Worm (Caenorhabditis elegans): ENCODE results near the gene cyp-35A4.

The cyp-35A4 gene

DNA sequence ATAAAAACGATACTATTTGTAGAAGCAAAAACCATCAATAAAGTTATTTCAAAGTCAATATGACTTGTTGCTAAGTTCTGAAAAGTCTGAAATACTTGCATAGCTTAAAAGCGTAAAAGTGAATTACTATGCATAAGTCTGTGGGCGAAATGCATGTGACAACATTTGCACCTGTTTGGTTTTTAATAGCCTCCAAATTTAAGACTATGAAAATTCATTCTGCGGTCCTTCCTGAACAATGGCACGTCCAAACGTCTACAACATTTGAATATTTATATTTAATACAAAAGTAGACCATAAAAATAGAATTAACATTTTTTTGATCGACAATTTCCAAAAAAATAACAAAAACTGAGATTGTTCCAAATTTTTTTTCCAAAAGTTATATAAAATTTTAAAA, 9.6 kb upstream of the cyp-35A4 start, which contains the start of gene K09D9.14:
Gene K09D9.14 (minus strand): TSS at position 101 of the 400 bp plus-strand sequence.
- no peak for TF ChIP-seq mep-1 (tag; optimal IDR thresholded peaks at IDR 0.05)
- no peak for TF ChIP-seq nhr-90 (tag; optimal IDR thresholded peaks at IDR 0.05; ENCODE audit: poor library complexity)
- no peak for TF ChIP-seq C16A3.4 (tag; optimal IDR thresholded peaks at IDR 0.05)
- TF ChIP-seq unc-86 (tag; optimal IDR thresholded peaks at IDR 0.05): no peak
- TF ChIP-seq hlh-4 (tag; optimal IDR thresholded peaks at IDR 0.05): no peak
- no peak for TF ChIP-seq nhr-19 (GFP tag; conservative IDR thresholded peaks at IDR 0.05)
- TF ChIP-seq irx-1 (tag; optimal IDR thresholded peaks at IDR 0.05): no peak
- TF ChIP-seq ztf-4 (tag; optimal IDR thresholded peaks at IDR 0.05): no peak
- TF ChIP-seq snu-23 (GFP tag; optimal IDR thresholded peaks at IDR 0.05): no peak
- TF ChIP-seq nhr-71 (tag; optimal IDR thresholded peaks at IDR 0.05): no peak
- no peak for TF ChIP-seq elt-2 (tag; optimal IDR thresholded peaks at IDR 0.05)
- TF ChIP-seq ama-1 (optimal IDR thresholded peaks at IDR 0.05): no peak
- TF ChIP-seq lin-14 (GFP tag; optimal IDR thresholded peaks at IDR 0.05): no peak
- no peak for TF ChIP-seq ceh-8 (GFP tag; optimal IDR thresholded peaks at IDR 0.05)
- TF ChIP-seq zip-4 (GFP tag; optimal IDR thresholded peaks at IDR 0.05): no peak

- TF ChIP-seq aha-1 (tag; optimal IDR thresholded peaks at IDR 0.05) (no peak), egl-27 (tag; optimal IDR thresholded peaks at IDR 0.05) (no peak), rnt-1 (tag; optimal IDR thresholded peaks at IDR 0.05) (no peak), ceh-88 (GFP tag; IDR thresholded peaks at IDR 0.05) (no peak), nhr-84 (tag; optimal IDR thresholded peaks at IDR 0.05) (no peak), zip-4 (GFP tag; optimal IDR thresholded peaks at IDR 0.05) (no peak), snu-23 (GFP tag; optimal IDR thresholded peaks at IDR 0.05) (no peak), xbp-1 (tag; optimal IDR thresholded peaks at IDR 0.05) (no peak), vab-15 (tag; optimal IDR thresholded peaks at IDR 0.05) (no peak), blmp-1 (tag; optimal IDR thresholded peaks at IDR 0.05) (no peak)
Measured at ce11 chrV:4022309-4022708, 9.1 kb upstream of the cyp-35A4 start, which contains the start of gene cyp-35A3. Gene cyp-35A3, plus strand, starts transcription at chrV:4022609.

DNA sequence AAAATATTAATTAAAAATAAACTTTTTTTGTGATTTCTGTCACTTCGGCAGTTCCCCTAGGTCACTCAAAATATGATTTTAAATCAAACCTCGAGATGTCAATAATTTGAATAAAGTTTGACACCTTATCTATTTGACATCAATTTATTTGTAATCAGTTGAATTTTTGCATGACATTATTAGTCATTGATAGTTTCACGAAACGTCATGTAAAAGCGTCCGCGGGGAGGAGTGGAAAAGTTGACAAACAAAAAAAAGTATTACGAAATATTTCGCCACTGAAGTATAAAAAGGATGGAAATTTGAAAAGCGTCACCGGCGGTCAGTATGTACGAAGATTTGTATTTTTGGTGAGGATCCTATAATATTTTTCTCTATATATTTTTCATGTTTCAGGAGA, 6.6 kb upstream of the cyp-35A4 start, which contains the start of gene K09D9.1:
Gene K09D9.1 (plus strand): TSS at position 271 of the 400 bp plus-strand sequence.
- TF ChIP-seq skn-1 (tag; optimal IDR thresholded peaks at IDR 0.05) (peak; percentile 53), elt-2 (tag; optimal IDR thresholded peaks at IDR 0.05) (peak; percentile 74), unc-98 (GFP tag; IDR thresholded peaks at IDR 0.05) (no peak), ces-1 (GFP tag; optimal IDR thresholded peaks at IDR 0.05) (no peak), C34B4.2 (tag; optimal IDR thresholded peaks at IDR 0.05) (no peak), C16A3.4 (tag; optimal IDR thresholded peaks at IDR 0.05) (no peak), zip-4 (GFP tag; optimal IDR thresholded peaks at IDR 0.05) (peak; percentile 73), lin-14 (GFP tag; optimal IDR thresholded peaks at IDR 0.05) (no peak), lin-15B (tag; optimal IDR thresholded peaks at IDR 0.05) (no peak)

DNA sequence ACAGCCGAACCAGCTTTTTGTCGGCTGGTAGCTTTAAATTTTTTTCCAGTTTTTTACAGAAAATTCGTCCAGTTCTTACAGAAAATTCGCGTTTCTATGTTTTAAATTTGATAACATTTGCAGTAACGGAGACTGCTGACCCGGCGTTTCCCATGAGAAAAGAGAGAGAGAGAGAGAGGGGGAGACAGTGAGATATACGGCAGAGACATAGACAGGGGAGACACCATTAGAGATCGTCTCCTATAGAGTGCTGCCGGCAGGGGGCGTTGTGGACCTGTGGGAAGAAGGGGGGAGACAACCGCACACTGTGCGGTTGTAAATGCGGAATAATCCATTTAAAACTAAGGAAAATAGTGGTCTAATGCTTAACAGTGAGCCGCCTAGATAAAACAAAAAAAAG, 1.8 kb upstream of the cyp-35A4 start:
- TF ChIP-seq irx-1 (tag; optimal IDR thresholded peaks at IDR 0.05) (no peak), nhr-20 (tag; optimal IDR thresholded peaks at IDR 0.05) (peak; percentile 12), ceh-8 (GFP tag; optimal IDR thresholded peaks at IDR 0.05) (no peak), unc-86 (tag; optimal IDR thresholded peaks at IDR 0.05) (no peak), elt-2 (tag; optimal IDR thresholded peaks at IDR 0.05) (peak; percentile 12), efl-1 (optimal IDR thresholded peaks at IDR 0.05) (peak; percentile 19 to 26), efl-1 (GFP tag; optimal IDR thresholded peaks at IDR 0.05 in 1 of 2) (peak in 1 of 2 experiments; percentile 93), ceh-88 (GFP tag; IDR thresholded peaks at IDR 0.05) (no peak), rnt-1 (tag; optimal IDR thresholded peaks at IDR 0.05) (peak; percentile 27), nhr-237 (tag; optimal IDR thresholded peaks at IDR 0.05) (no peak), lin-35 (GFP tag; optimal IDR thresholded peaks at IDR 0.05) (peak in 1 of 2 experiments; percentile 11)

ce11 chrV:4034303-4034702, 2.9 kb downstream of the cyp-35A4 start, which contains the start of gene C49G7.7:
Gene C49G7.7, plus strand, starts transcription at chrV:4034476.
- TF ChIP-seq nhr-19 (GFP tag; conservative IDR thresholded peaks at IDR 0.05) (no peak), nhr-77 (tag; optimal IDR thresholded peaks at IDR 0.05) (no peak), nhr-237 (tag; optimal IDR thresholded peaks at IDR 0.05) (no peak), efl-1 (optimal IDR thresholded peaks at IDR 0.05) (no peak), efl-1 (GFP tag; optimal IDR thresholded peaks at IDR 0.05 in 1 of 2) (no peak), nhr-28 (tag; optimal IDR thresholded peaks at IDR 0.05) (no peak), fkh-8 (tag; optimal IDR thresholded peaks at IDR 0.05) (no peak), dsc-1 (tag; optimal IDR thresholded peaks at IDR 0.05) (no peak), C34B4.2 (tag; optimal IDR thresholded peaks at IDR 0.05) (no peak), grh-1 (GFP tag; IDR thresholded peaks at IDR 0.05) (no peak), nhr-47 (tag; optimal IDR thresholded peaks at IDR 0.05) (no peak), nhr-90 (tag; optimal IDR thresholded peaks at IDR 0.05; ENCODE audit: poor library complexity) (no peak), ets-5 (GFP tag; IDR thresholded peaks at IDR 0.05) (no peak), lin-39 (tag; optimal IDR thresholded peaks at IDR 0.05) (no peak), elt-2 (tag; optimal IDR thresholded peaks at IDR 0.05) (no peak), nhr-20 (tag; optimal IDR thresholded peaks at IDR 0.05) (no peak), nhr-71 (tag; optimal IDR thresholded peaks at IDR 0.05) (no peak), hlh-17 (GFP tag; optimal IDR thresholded peaks at IDR 0.05; ENCODE audit: borderline replicate concordance) (no peak), lin-13 (GFP tag; optimal IDR thresholded peaks at IDR 0.05) (no peak)

All from whole organism, L1 larva.